Worm (Caenorhabditis elegans) whole organism, L3 larva: ENCODE results near the gene sams-1.

Source experiments
- daf-12 ChIP-seq: fragments of 150-350 bp; optimal IDR thresholded peaks from 2 replicates; lab custom pipeline; 2014; ENCODE audit warnings: missing biosample characterization, missing genetic modification reagents, missing genetic modification characterization
- skn-1 ChIP-seq: fragments of 150-350 bp; optimal IDR thresholded peaks from 2 replicates; lab custom pipeline; 2014; ENCODE audit warnings: missing biosample characterization, missing genetic modification characterization
- unc-62 ChIP-seq: fragments of 150-350 bp; sonication (generic microtip); optimal IDR thresholded peaks from 4 replicates; lab custom pipeline; 2014; ENCODE audit warnings: missing biosample characterization, missing genetic modification reagents, missing genetic modification characterization
- zag-1 ChIP-seq: fragments of 150-350 bp; optimal IDR thresholded peaks from 2 replicates; lab custom pipeline; 2014; ENCODE audit warnings: missing biosample characterization, missing genetic modification characterization

ce11 chrX:11967034-11967433, 1.3 kb downstream of the sams-1 start:
- no peak for TF ChIP-seq zag-1 (tag; lab: Kevin White, UChicago)
- no peak for TF ChIP-seq skn-1
- TF ChIP-seq unc-62 (GFP tag; lab: Kevin White, UChicago): no peak
- no peak for TF ChIP-seq daf-12 (tag; lab: Kevin White, UChicago)
